Worm (Caenorhabditis elegans): Measurements from ENCODE around the gene plpp-1.1.

- TF ChIP-seq klf-2 (GFP tag; conservative IDR thresholded peaks at IDR 0.05) = no peak
- TF ChIP-seq ztf-29 (GFP tag; IDR thresholded peaks at IDR 0.05) = no peak
- TF ChIP-seq tab-1 (GFP tag; IDR thresholded peaks at IDR 0.05) = no peak
- TF ChIP-seq cog-1 (tag; optimal IDR thresholded peaks at IDR 0.05) = no peak
- TF ChIP-seq ztf-23 (GFP tag; IDR thresholded peaks at IDR 0.05) = no peak
- no peak for TF ChIP-seq med-1 (GFP tag; optimal IDR thresholded peaks at IDR 0.05; ENCODE audit: insufficient read depth)
- TF ChIP-seq flt-1 (GFP tag; IDR thresholded peaks at IDR 0.05) = no peak
- TF ChIP-seq ref-1 (GFP tag; conservative IDR thresholded peaks at IDR 0.05) = no peak
Observed at ce11 chrII:3954018-3954417, 26.2 kb upstream of the plpp-1.1 start.
